Worm (Caenorhabditis elegans) whole organism, mixed stage, embryonic: ENCODE measurements around the gene R148.8.

Experiments used
- blmp-1 ChIP-seq: fragments of 150-350 bp; optimal IDR thresholded peaks from 2 replicates; lab custom pipeline; 2014; ENCODE audit warnings: missing biosample characterization, missing genetic modification characterization
- ces-1 ChIP-seq: fragments of 150-350 bp; optimal IDR thresholded peaks from 2 replicates; lab custom pipeline; 2014; ENCODE audit warnings: missing biosample characterization, missing genetic modification reagents, missing genetic modification characterization
- elt-1 ChIP-seq: sonication (generic microtip); optimal IDR thresholded peaks from 2 replicates; lab custom pipeline; 2017; ENCODE audit warnings: missing genetic modification characterization, mild to moderate bottlenecking, missing compliant biosample characterization, antibody characterized with exemption, moderate library complexity, borderline replicate concordance; ENCODE audit not compliant: insufficient read depth
- nhr-237 ChIP-seq: fragments of 150-350 bp; optimal IDR thresholded peaks from 2 replicates; lab custom pipeline; 2014; ENCODE audit warnings: missing biosample characterization, missing genetic modification characterization
- nhr-28 ChIP-seq: fragments of 150-350 bp; optimal IDR thresholded peaks from 2 replicates; lab custom pipeline; 2014; ENCODE audit warnings: missing biosample characterization, missing genetic modification characterization
- nhr-76 ChIP-seq: sonication (generic microtip); optimal IDR thresholded peaks from 2 replicates; lab custom pipeline; 2017; ENCODE audit warnings: missing biosample characterization, missing genetic modification characterization
- unc-120 ChIP-seq: sonication (generic microtip); optimal IDR thresholded peaks from 2 replicates; lab custom pipeline; 2017; ENCODE audit warnings: missing genetic modification characterization, missing compliant biosample characterization; ENCODE audit not compliant: poor library complexity, severe bottlenecking
- unc-39 ChIP-seq: fragments of 150-350 bp; optimal IDR thresholded peaks from 2 replicates; lab custom pipeline; 2014; ENCODE audit warnings: missing biosample characterization, missing genetic modification characterization
- unc-62 ChIP-seq: fragments of 150-350 bp; optimal IDR thresholded peaks from 2 replicates; lab custom pipeline; 2014; ENCODE audit warnings: missing biosample characterization, missing genetic modification reagents, missing genetic modification characterization

ce11 chrIII:3188564-3188963 lies 2.7 kb upstream of the R148.8 start:
- TF ChIP-seq blmp-1 (tag; lab: Kevin White, UChicago), result no peak
- no peak for TF ChIP-seq unc-62 (GFP tag; lab: Kevin White, UChicago)
- no peak for TF ChIP-seq elt-1 (tag; lab: Kevin White, UChicago)
- no peak for TF ChIP-seq unc-39 (tag; lab: Kevin White, UChicago)
- TF ChIP-seq nhr-28 (tag; lab: Kevin White, UChicago), result no peak
- TF ChIP-seq nhr-76, result no peak
- no peak for TF ChIP-seq ces-1 (GFP tag; lab: Kevin White, UChicago)
- no peak for TF ChIP-seq nhr-237 (tag; lab: Kevin White, UChicago)
- no peak for TF ChIP-seq unc-120
